Worm (Caenorhabditis elegans): ENCODE data around the gene C25E10.17.

The C25E10.17 gene

ce11 chrV:9085845-9086244, 38.4 kb upstream of the C25E10.17 start (continued):
- no peak for TF ChIP-seq aly-2 (tag; optimal IDR thresholded peaks at IDR 0.05)
- TF ChIP-seq ama-1 (optimal IDR thresholded peaks at IDR 0.05), result no peak

DNA sequence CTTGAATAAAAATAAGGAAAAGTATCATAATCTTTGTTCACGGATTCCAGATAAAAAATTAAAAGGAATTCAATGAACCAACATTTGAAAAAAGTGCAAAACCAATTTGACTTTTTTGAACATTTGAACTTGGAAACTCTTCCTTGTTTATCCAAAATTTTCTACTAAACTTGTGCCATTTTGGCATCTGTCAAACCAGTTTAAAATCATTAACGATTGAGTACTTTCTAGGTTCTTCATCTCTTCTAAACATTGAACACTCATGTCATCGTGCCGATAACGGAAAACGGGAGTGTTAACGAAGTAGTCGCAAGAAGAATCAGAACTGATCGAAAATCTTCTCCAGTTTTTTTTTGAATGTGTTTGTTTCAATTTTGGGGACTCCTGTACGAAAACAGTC, 36.8 kb upstream of the C25E10.17 start:
- no peak for TF ChIP-seq blmp-1 (tag; optimal IDR thresholded peaks at IDR 0.05; ENCODE audit: insufficient read depth)
- TF ChIP-seq sma-3 (GFP tag; optimal IDR thresholded peaks at IDR 0.05), result peak; percentile 17
- no peak for TF ChIP-seq nhr-237 (tag; optimal IDR thresholded peaks at IDR 0.05)
- no peak for TF ChIP-seq zag-1 (tag; optimal IDR thresholded peaks at IDR 0.05)
- TF ChIP-seq sma-9 (GFP tag; optimal IDR thresholded peaks at IDR 0.05), result peak; percentile 68
- no peak for TF ChIP-seq sma-9 (tag; optimal IDR thresholded peaks at IDR 0.05)
- TF ChIP-seq ztf-4 (tag; optimal IDR thresholded peaks at IDR 0.05), result no peak
- TF ChIP-seq lin-39 (tag; optimal IDR thresholded peaks at IDR 0.05), result no peak
- TF ChIP-seq ceh-16 (tag; optimal IDR thresholded peaks at IDR 0.05), result no peak
- TF ChIP-seq nhr-129 (tag; optimal IDR thresholded peaks at IDR 0.05), result no peak
- TF ChIP-seq peb-1 (tag; optimal IDR thresholded peaks at IDR 0.05), result no peak

DNA sequence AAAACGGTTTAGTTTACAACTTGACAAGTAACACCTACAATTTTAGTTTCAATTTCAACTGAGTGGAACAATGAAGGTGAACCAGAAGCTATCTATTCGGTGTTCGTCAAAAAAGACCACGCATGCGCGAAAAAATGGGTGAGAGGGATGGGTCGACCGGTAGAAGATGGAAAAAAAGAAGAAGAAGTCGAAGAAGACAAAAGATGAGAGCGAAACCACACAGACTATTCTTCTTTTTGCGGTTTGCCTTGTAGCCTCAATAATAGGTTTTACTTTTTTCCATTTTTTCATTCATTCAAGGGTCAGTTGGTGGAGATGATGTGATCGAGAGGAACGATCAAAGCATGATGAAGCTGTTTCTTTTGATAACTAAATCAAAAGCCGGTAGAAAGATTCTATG, 34.9 kb upstream of the C25E10.17 start:
- no peak for TF ChIP-seq nhr-12 (tag; optimal IDR thresholded peaks at IDR 0.05)
- TF ChIP-seq nhr-23 (tag; optimal IDR thresholded peaks at IDR 0.05), result no peak
- TF ChIP-seq sma-9 (GFP tag; optimal IDR thresholded peaks at IDR 0.05), result no peak
- no peak for TF ChIP-seq sma-9 (tag; optimal IDR thresholded peaks at IDR 0.05)
- TF ChIP-seq dmd-4 (tag; optimal IDR thresholded peaks at IDR 0.05), result no peak
- no peak for TF ChIP-seq C34F6.9 (tag; optimal IDR thresholded peaks at IDR 0.05)
- TF ChIP-seq ZK546.5 (tag; optimal IDR thresholded peaks at IDR 0.05), result no peak
- no peak for TF ChIP-seq ztf-11 (tag; optimal IDR thresholded peaks at IDR 0.05)
- TF ChIP-seq nhr-21 (tag; optimal IDR thresholded peaks at IDR 0.05), result no peak
- no peak for TF ChIP-seq lin-13 (GFP tag; optimal IDR thresholded peaks at IDR 0.05)
- TF ChIP-seq nhr-25 (tag; optimal IDR thresholded peaks at IDR 0.05), result no peak
- TF ChIP-seq mab-5 (tag; optimal IDR thresholded peaks at IDR 0.05), result no peak
- no peak for TF ChIP-seq nhr-129 (tag; optimal IDR thresholded peaks at IDR 0.05)
- TF ChIP-seq alr-1 (tag; optimal IDR thresholded peaks at IDR 0.05), result no peak
- no peak for TF ChIP-seq mbf-1 (tag; optimal IDR thresholded peaks at IDR 0.05)
- no peak for TF ChIP-seq Y55F3AM.14 (GFP tag; optimal IDR thresholded peaks at IDR 0.05)
- no peak for TF ChIP-seq F13H6.1 (tag; optimal IDR thresholded peaks at IDR 0.05)
- TF ChIP-seq blmp-1 (tag; optimal IDR thresholded peaks at IDR 0.05; ENCODE audit: insufficient read depth), result no peak
- no peak for TF ChIP-seq sma-3 (GFP tag; optimal IDR thresholded peaks at IDR 0.05)
- TF ChIP-seq unc-62 (GFP tag; optimal IDR thresholded peaks at IDR 0.05), result no peak
- no peak for TF ChIP-seq ztf-4 (tag; optimal IDR thresholded peaks at IDR 0.05)

ce11 chrV:9081410-9081809, 34.0 kb upstream of the C25E10.17 start:
- TF ChIP-seq fos-1 (tag; optimal IDR thresholded peaks at IDR 0.05) (peak; percentile 61), crh-2 (tag; optimal IDR thresholded peaks at IDR 0.05) (peak; percentile 21), peb-1 (tag; optimal IDR thresholded peaks at IDR 0.05) (no peak), F13H6.1 (tag; optimal IDR thresholded peaks at IDR 0.05) (peak; percentile 22), Y55F3AM.14 (GFP tag; optimal IDR thresholded peaks at IDR 0.05) (no peak)

DNA sequence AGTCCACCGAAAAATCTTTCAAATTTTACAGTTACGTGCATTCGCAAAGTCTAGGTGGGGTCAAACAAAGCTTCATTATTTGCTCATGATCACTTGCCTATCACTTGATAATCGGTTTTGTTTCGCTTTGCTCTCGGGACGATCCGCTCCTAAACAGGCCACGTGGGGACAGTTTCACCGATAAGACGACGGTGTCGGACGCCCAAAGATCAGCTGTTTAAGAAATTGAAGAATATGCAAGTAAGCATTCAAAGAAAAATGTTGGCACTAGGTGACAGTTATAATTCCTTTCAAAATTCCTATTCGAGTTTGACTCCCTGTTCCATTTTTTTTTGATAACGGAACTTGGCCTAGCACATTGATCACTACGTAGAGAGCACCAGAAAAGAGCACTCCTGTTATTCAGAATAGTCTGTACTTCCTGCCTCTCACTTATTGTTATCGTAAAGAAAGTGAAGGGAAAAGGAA, 32.6 kb upstream of the C25E10.17 start:
- TF ChIP-seq sma-9 (GFP tag; optimal IDR thresholded peaks at IDR 0.05) (peak; percentile 88), sma-9 (tag; optimal IDR thresholded peaks at IDR 0.05) (no peak), nhr-12 (tag; optimal IDR thresholded peaks at IDR 0.05) (no peak), nhr-129 (tag; optimal IDR thresholded peaks at IDR 0.05) (peak; percentile 53), fos-1 (tag; optimal IDR thresholded peaks at IDR 0.05) (peak; percentile 72), gmeb-1 (tag; optimal IDR thresholded peaks at IDR 0.05) (peak; percentile 39), mdl-1 (tag; optimal IDR thresholded peaks at IDR 0.05) (peak in 1 of 2 experiments; percentile 51), crh-2 (tag; optimal IDR thresholded peaks at IDR 0.05) (peak; percentile 51), nhr-237 (tag; optimal IDR thresholded peaks at IDR 0.05) (no peak), F13H6.1 (tag; optimal IDR thresholded peaks at IDR 0.05) (peak; percentile 79)

- TF ChIP-seq unc-55 (GFP tag; optimal IDR thresholded peaks at IDR 0.05) (no peak), elt-1 (tag; optimal IDR thresholded peaks at IDR 0.05) (no peak), alr-1 (tag; optimal IDR thresholded peaks at IDR 0.05) (no peak), lsy-2 (tag; optimal IDR thresholded peaks at IDR 0.05) (no peak), skn-1 (tag; optimal IDR thresholded peaks at IDR 0.05) (peak; percentile 42), zag-1 (tag; optimal IDR thresholded peaks at IDR 0.05) (no peak), aly-2 (tag; optimal IDR thresholded peaks at IDR 0.05) (no peak), elt-3 (tag; optimal IDR thresholded peaks at IDR 0.05) (no peak), R02D3.7 (tag; optimal IDR thresholded peaks at IDR 0.05) (no peak), snpc-4 (tag; optimal IDR thresholded peaks at IDR 0.05) (no peak), sma-9 (GFP tag; optimal IDR thresholded peaks at IDR 0.05) (peak; percentile 48), sma-9 (tag; optimal IDR thresholded peaks at IDR 0.05) (no peak), ceh-16 (tag; optimal IDR thresholded peaks at IDR 0.05) (no peak), nhr-129 (tag; optimal IDR thresholded peaks at IDR 0.05) (peak; percentile 64), Y55F3AM.14 (GFP tag; optimal IDR thresholded peaks at IDR 0.05) (no peak), mbf-1 (tag; optimal IDR thresholded peaks at IDR 0.05) (no peak), nhr-12 (tag; optimal IDR thresholded peaks at IDR 0.05) (no peak), nhr-11 (tag; optimal IDR thresholded peaks at IDR 0.05) (no peak), crh-2 (tag; optimal IDR thresholded peaks at IDR 0.05) (peak; percentile 9), nhr-21 (tag; optimal IDR thresholded peaks at IDR 0.05) (peak; percentile 5), sem-4 (tag; optimal IDR thresholded peaks at IDR 0.05) (no peak), lin-39 (tag; optimal IDR thresholded peaks at IDR 0.05) (no peak)
These were observed 31.6 kb upstream of the C25E10.17 start for ce11 chrV:9078815-9079525.

Data from whole organism, L2 larva.